Worm (Caenorhabditis elegans): ENCODE measurements around the gene del-5.

Gene del-5

ce11 chrX:10991352-10992172 lies 16.4 kb downstream of the del-5 start:
- TF ChIP-seq dao-5 (tag; optimal IDR thresholded peaks at IDR 0.05) = no peak
- no peak for TF ChIP-seq W03F9.2 (tag; optimal IDR thresholded peaks at IDR 0.05)
- no peak for TF ChIP-seq him-1 (tag; optimal IDR thresholded peaks at IDR 0.05)

- no peak for TF ChIP-seq dao-5 (tag; optimal IDR thresholded peaks at IDR 0.05)
- TF ChIP-seq W03F9.2 (tag; optimal IDR thresholded peaks at IDR 0.05) = no peak
- TF ChIP-seq him-1 (tag; optimal IDR thresholded peaks at IDR 0.05) = no peak
Measured at ce11 chrX:10990855-10991176, 17.2 kb downstream of the del-5 start.

DNA sequence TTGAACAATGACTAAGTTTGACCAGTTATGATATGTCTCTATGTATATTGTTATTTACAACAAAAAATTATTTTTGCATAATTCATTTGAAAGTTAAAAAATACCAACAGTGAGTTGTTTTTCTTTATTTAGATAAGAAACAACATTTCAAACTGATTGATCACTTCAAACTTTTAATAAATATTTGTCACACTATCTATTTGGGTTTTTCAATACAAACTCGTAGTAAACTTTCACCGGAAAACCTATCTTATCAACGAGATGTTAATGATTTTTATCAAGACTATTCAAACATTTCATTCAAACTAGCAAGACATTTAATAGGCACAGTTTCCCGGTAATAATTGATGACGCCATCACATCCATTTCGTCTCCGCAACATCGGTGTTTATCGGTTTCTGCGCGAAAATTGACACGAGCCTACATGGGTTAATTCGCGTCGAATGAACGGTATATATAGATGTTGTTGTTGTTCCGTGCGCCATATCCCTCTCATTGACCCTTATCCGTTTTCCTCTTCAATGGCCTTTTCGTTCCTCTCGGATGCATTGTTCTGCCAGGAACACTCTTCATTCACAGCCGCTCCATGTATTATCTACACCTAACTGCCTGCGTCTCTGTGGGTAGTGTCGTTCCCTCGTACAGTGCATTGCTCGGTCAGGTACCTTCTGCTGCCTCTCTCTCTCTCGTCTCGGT lies 17.7 kb downstream of the del-5 start:
- no peak for TF ChIP-seq dao-5 (tag; optimal IDR thresholded peaks at IDR 0.05)
- TF ChIP-seq him-1 (tag; optimal IDR thresholded peaks at IDR 0.05) = no peak
- TF ChIP-seq W03F9.2 (tag; optimal IDR thresholded peaks at IDR 0.05) = no peak

DNA sequence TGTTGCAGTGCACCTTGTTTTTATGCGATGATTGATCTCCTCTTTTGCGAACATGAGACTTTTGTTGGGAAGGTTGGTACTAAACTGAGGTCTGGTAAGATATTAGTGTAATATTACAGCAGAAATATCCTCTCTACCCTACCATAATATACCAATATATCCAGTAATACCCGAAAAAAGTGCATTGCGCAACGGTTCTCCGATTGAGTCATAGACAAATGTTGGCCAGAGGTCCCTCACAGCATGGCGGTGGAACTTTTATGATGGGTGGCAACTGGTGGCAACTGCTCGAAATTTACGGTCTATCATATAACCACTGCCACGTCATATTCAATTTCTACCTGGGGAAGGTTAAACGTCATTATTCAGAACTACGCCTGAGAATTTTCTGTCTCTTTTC lies 18.7 kb downstream of the del-5 start:
- no peak for TF ChIP-seq W03F9.2 (tag; optimal IDR thresholded peaks at IDR 0.05)
- no peak for TF ChIP-seq him-1 (tag; optimal IDR thresholded peaks at IDR 0.05)
- TF ChIP-seq dao-5 (tag; optimal IDR thresholded peaks at IDR 0.05) = no peak

DNA sequence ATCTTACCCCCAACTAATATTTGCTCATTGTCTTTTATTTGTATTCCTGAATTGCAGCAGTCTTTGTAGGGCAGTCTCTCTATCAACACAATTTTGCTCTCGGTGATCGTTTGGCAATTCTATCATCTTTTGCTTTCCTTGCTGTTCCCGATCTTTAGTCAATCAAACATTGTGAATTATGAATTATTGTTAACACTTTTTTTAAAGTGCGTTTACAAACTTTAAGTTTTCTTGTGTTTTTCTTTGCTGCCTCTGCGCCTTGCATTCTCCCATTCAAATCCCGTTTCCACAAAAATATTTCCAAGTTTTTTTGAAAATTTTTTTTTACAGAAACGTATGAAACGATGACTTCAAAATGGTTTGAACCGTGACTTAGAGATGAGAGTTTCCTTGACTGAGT lies 25.9 kb downstream of the del-5 start, which contains the start of gene ver-4:
Gene ver-4 (plus strand): TSS at position 301 of the 400 bp plus-strand sequence.
- TF ChIP-seq W03F9.2 (tag; optimal IDR thresholded peaks at IDR 0.05) (no peak), dao-5 (tag; optimal IDR thresholded peaks at IDR 0.05) (no peak), him-1 (tag; optimal IDR thresholded peaks at IDR 0.05) (no peak)

DNA sequence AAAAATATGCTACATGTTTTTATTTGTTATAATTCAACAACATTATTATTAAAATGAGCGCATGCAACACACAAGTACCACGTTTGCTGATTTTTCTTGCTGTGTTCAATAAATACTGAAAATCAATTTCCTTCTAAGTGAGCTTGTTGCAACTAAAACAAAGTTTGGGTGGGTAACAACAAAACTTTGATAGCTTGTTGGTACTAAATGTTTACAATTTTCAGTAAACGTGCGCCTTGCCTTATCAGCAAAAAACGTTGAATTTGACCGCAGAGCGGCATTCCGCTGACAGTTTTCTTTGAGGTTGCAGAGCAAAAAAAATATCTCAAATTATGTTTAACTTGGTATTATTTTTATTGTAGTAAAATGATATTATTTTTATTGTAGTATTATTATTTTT lies 26.6 kb downstream of the del-5 start:
- TF ChIP-seq dao-5 (tag; optimal IDR thresholded peaks at IDR 0.05) = no peak

DNA sequence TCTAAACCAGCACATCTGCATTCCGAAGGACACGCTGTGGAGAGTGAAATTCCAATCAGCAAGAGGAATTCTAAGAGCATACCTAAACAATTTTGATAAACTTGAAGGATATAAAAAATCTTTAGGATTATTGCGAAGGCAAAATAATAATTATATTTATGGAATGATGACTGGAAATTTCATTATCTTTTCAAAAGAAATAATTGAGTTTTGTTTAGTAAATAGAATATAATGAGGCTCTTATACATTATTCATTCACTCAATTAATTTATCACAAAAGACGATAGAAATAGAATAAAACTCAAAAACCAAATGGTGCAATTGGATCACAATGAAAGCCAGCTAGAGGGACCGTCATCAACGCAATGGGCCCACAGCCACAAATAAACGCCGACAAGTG lies 28.8 kb downstream of the del-5 start, which contains the start of gene pxn-2:
Gene pxn-2 (minus strand): TSS at position 101 of the 400 bp plus-strand sequence.
- no peak for TF ChIP-seq him-1 (tag; optimal IDR thresholded peaks at IDR 0.05)
- TF ChIP-seq dao-5 (tag; optimal IDR thresholded peaks at IDR 0.05) = no peak
- TF ChIP-seq W03F9.2 (tag; optimal IDR thresholded peaks at IDR 0.05) = no peak

- no peak for TF ChIP-seq him-1 (tag; optimal IDR thresholded peaks at IDR 0.05)
- TF ChIP-seq W03F9.2 (tag; optimal IDR thresholded peaks at IDR 0.05) = no peak
- no peak for TF ChIP-seq dao-5 (tag; optimal IDR thresholded peaks at IDR 0.05)
Measured at ce11 chrX:10976447-10977196, 31.4 kb downstream of the del-5 start.

DNA sequence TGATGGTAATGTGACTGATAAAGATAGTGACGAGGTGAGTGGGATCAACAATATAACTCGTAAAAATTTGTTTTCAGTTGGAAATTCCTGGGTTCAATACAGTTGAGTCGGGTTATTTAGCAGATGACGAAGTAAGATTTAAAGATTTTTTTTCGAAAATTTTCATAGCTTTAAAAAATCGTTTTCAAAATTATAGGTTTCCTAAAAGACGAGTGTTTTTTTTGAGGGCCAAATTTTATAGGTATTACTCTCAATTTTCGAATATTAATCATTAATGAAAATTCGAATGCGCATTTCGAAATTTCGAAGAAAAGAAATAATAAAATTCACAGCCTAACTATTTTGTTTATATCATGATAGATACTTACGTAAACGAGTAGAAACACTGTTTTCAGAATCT lies 36.9 kb downstream of the del-5 start:
- TF ChIP-seq dao-5 (tag; optimal IDR thresholded peaks at IDR 0.05) (no peak), him-1 (tag; optimal IDR thresholded peaks at IDR 0.05) (no peak)

ce11 chrX:10970629-10971028 lies 37.4 kb downstream of the del-5 start, which contains the start of gene K09C8.8:
TSS of gene K09C8.8 (plus strand) at chrX:10970929.
- TF ChIP-seq dao-5 (tag; optimal IDR thresholded peaks at IDR 0.05) = no peak

DNA sequence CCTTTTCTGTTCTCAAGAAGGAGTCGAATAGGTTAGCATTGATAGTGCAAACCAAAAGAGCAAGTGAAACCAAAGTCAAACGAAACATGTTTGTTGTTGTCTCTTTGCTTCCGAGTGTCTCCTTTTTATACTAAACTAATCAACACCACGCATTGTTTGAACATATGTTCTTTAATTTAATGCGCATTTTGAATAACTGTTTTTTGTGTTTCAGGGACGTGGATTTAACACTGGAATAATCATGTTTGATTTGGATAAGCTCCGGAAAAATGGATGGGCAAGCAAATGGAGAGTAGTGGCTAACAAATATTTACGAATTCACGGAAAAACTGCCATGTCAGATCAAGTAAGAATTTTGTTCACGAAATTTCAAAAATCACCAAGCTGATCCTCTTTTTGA lies 40.3 kb downstream of the del-5 start, which contains the start of gene K09C8.9:
Gene K09C8.9 (minus strand): TSS at position 101 of the 400 bp plus-strand sequence.
- TF ChIP-seq him-1 (tag; optimal IDR thresholded peaks at IDR 0.05) (no peak), dao-5 (tag; optimal IDR thresholded peaks at IDR 0.05) (no peak)

ce11 chrX:10966251-10966650 lies 41.7 kb downstream of the del-5 start, which contains the start of gene lge-1:
TSS of gene lge-1 (plus strand) at chrX:10966551.
- TF ChIP-seq dao-5 (tag; optimal IDR thresholded peaks at IDR 0.05) (no peak), him-1 (tag; optimal IDR thresholded peaks at IDR 0.05) (no peak), W03F9.2 (tag; optimal IDR thresholded peaks at IDR 0.05) (no peak)

- no peak for TF ChIP-seq him-1 (tag; optimal IDR thresholded peaks at IDR 0.05)
- no peak for TF ChIP-seq dao-5 (tag; optimal IDR thresholded peaks at IDR 0.05)
- no peak for TF ChIP-seq W03F9.2 (tag; optimal IDR thresholded peaks at IDR 0.05)
Measured at ce11 chrX:10965508-10965907, 42.5 kb downstream of the del-5 start.
